Worm (Caenorhabditis elegans): ENCODE measurements around the gene R02F11.11.
"Not testable (repeated sequence)": the region's sequence is repeated elsewhere in the genome, so short reads cannot be mapped to it uniquely, and the experiment has no call there.

R02F11.11 gene

ce11 chrV:4760674-4761073, 31.0 kb upstream of the R02F11.11 start, which contains the start of gene bgnt-1.4:
TSS of gene bgnt-1.4 (plus strand) at chrV:4760974.
- not testable (repeated sequence) for TF ChIP-seq tab-1 (GFP tag; IDR thresholded peaks at IDR 0.05); T22C8.4 (GFP tag; IDR thresholded peaks at IDR 0.05); med-1 (GFP tag; optimal IDR thresholded peaks at IDR 0.05; ENCODE audit: insufficient read depth)

ce11 chrV:4766501-4766900, 25.2 kb upstream of the R02F11.11 start, which contains the start of gene C18G1.8:
TSS of gene C18G1.8 (minus strand) at chrV:4766601.
- TF ChIP-seq klf-2 (GFP tag; conservative IDR thresholded peaks at IDR 0.05) (no peak), cog-1 (tag; optimal IDR thresholded peaks at IDR 0.05) (no peak), tab-1 (GFP tag; IDR thresholded peaks at IDR 0.05) (no peak), T22C8.4 (GFP tag; IDR thresholded peaks at IDR 0.05) (no peak), med-1 (GFP tag; optimal IDR thresholded peaks at IDR 0.05; ENCODE audit: insufficient read depth) (no peak), ztf-23 (GFP tag; IDR thresholded peaks at IDR 0.05) (no peak), ref-1 (GFP tag; conservative IDR thresholded peaks at IDR 0.05) (no peak), flt-1 (GFP tag; IDR thresholded peaks at IDR 0.05) (no peak), ztf-29 (GFP tag; IDR thresholded peaks at IDR 0.05) (no peak)

ce11 chrV:4769633-4770032, 22.0 kb upstream of the R02F11.11 start, which contains the start of gene C18G1.9:
TSS of gene C18G1.9 (minus strand) at chrV:4769733.
- no peak for TF ChIP-seq ztf-29 (GFP tag; IDR thresholded peaks at IDR 0.05)
- TF ChIP-seq tab-1 (GFP tag; IDR thresholded peaks at IDR 0.05), result no peak
- TF ChIP-seq klf-2 (GFP tag; conservative IDR thresholded peaks at IDR 0.05), result no peak
- no peak for TF ChIP-seq flt-1 (GFP tag; IDR thresholded peaks at IDR 0.05)
- no peak for TF ChIP-seq ztf-23 (GFP tag; IDR thresholded peaks at IDR 0.05)
- no peak for TF ChIP-seq med-1 (GFP tag; optimal IDR thresholded peaks at IDR 0.05; ENCODE audit: insufficient read depth)
- TF ChIP-seq ref-1 (GFP tag; conservative IDR thresholded peaks at IDR 0.05), result no peak
- TF ChIP-seq cog-1 (tag; optimal IDR thresholded peaks at IDR 0.05), result no peak
- TF ChIP-seq T22C8.4 (GFP tag; IDR thresholded peaks at IDR 0.05), result no peak

- TF ChIP-seq tab-1 (GFP tag; IDR thresholded peaks at IDR 0.05) (no peak), med-1 (GFP tag; optimal IDR thresholded peaks at IDR 0.05; ENCODE audit: insufficient read depth) (no peak), klf-2 (GFP tag; conservative IDR thresholded peaks at IDR 0.05) (no peak)
Observed at ce11 chrV:4770408-4770947, 21.2 kb upstream of the R02F11.11 start, which contains the start of gene elt-7. TSS of gene elt-7 (plus strand) at chrV:4770670.

ce11 chrV:4775140-4775539, 16.5 kb upstream of the R02F11.11 start:
- no peak for TF ChIP-seq klf-2 (GFP tag; conservative IDR thresholded peaks at IDR 0.05)
- TF ChIP-seq ztf-23 (GFP tag; IDR thresholded peaks at IDR 0.05), result no peak
- TF ChIP-seq flt-1 (GFP tag; IDR thresholded peaks at IDR 0.05), result no peak
- no peak for TF ChIP-seq med-1 (GFP tag; optimal IDR thresholded peaks at IDR 0.05; ENCODE audit: insufficient read depth)
- no peak for TF ChIP-seq ztf-29 (GFP tag; IDR thresholded peaks at IDR 0.05)

ce11 chrV:4777388-4777986, 14.2 kb upstream of the R02F11.11 start, which contains the start of gene C18G1.1:
TSS of gene C18G1.1 (plus strand) at chrV:4777960.
- TF ChIP-seq T22C8.4 (GFP tag; IDR thresholded peaks at IDR 0.05) (no peak), ztf-29 (GFP tag; IDR thresholded peaks at IDR 0.05) (no peak), tab-1 (GFP tag; IDR thresholded peaks at IDR 0.05) (no peak), cog-1 (tag; optimal IDR thresholded peaks at IDR 0.05) (no peak), ref-1 (GFP tag; conservative IDR thresholded peaks at IDR 0.05) (no peak), med-1 (GFP tag; optimal IDR thresholded peaks at IDR 0.05; ENCODE audit: insufficient read depth) (no peak), ztf-23 (GFP tag; IDR thresholded peaks at IDR 0.05) (no peak), klf-2 (GFP tag; conservative IDR thresholded peaks at IDR 0.05) (no peak), flt-1 (GFP tag; IDR thresholded peaks at IDR 0.05) (no peak)

ce11 chrV:4783313-4783712, 8.4 kb upstream of the R02F11.11 start, which contains the start of gene Y60C6A.1:
TSS of gene Y60C6A.1 (plus strand) at chrV:4783613.
- TF ChIP-seq ztf-29 (GFP tag; IDR thresholded peaks at IDR 0.05) (no peak), ref-1 (GFP tag; conservative IDR thresholded peaks at IDR 0.05) (no peak), ztf-23 (GFP tag; IDR thresholded peaks at IDR 0.05) (no peak), tab-1 (GFP tag; IDR thresholded peaks at IDR 0.05) (no peak), T22C8.4 (GFP tag; IDR thresholded peaks at IDR 0.05) (no peak), flt-1 (GFP tag; IDR thresholded peaks at IDR 0.05) (no peak), med-1 (GFP tag; optimal IDR thresholded peaks at IDR 0.05; ENCODE audit: insufficient read depth) (no peak), klf-2 (GFP tag; conservative IDR thresholded peaks at IDR 0.05) (no peak), cog-1 (tag; optimal IDR thresholded peaks at IDR 0.05) (no peak)

ce11 chrV:4785333-4785852, 6.3 kb upstream of the R02F11.11 start, which contains the start of the genes Y60C6A.2 and Y60C6A.3:
TSS of gene Y60C6A.2 (minus strand) at chrV:4785433.
TSS of gene Y60C6A.3 (plus strand) at chrV:4785802.
- TF ChIP-seq T22C8.4 (GFP tag; IDR thresholded peaks at IDR 0.05), result no peak
- TF ChIP-seq med-1 (GFP tag; optimal IDR thresholded peaks at IDR 0.05; ENCODE audit: insufficient read depth), result no peak

ce11 chrV:4787166-4787565, 4.5 kb upstream of the R02F11.11 start, which contains the start of gene R02F11.9:
TSS of gene R02F11.9 (plus strand) at chrV:4787466.
- TF ChIP-seq med-1 (GFP tag; optimal IDR thresholded peaks at IDR 0.05; ENCODE audit: insufficient read depth), result no peak
- no peak for TF ChIP-seq klf-2 (GFP tag; conservative IDR thresholded peaks at IDR 0.05)
- TF ChIP-seq ref-1 (GFP tag; conservative IDR thresholded peaks at IDR 0.05), result no peak
- no peak for TF ChIP-seq flt-1 (GFP tag; IDR thresholded peaks at IDR 0.05)
- no peak for TF ChIP-seq ztf-23 (GFP tag; IDR thresholded peaks at IDR 0.05)
- TF ChIP-seq ztf-29 (GFP tag; IDR thresholded peaks at IDR 0.05), result no peak
- no peak for TF ChIP-seq T22C8.4 (GFP tag; IDR thresholded peaks at IDR 0.05)
- TF ChIP-seq cog-1 (tag; optimal IDR thresholded peaks at IDR 0.05), result no peak
- no peak for TF ChIP-seq tab-1 (GFP tag; IDR thresholded peaks at IDR 0.05)

ce11 chrV:4787836-4788235, 3.8 kb upstream of the R02F11.11 start:
- TF ChIP-seq flt-1 (GFP tag; IDR thresholded peaks at IDR 0.05) (no peak), T22C8.4 (GFP tag; IDR thresholded peaks at IDR 0.05) (no peak), klf-2 (GFP tag; conservative IDR thresholded peaks at IDR 0.05) (no peak), ztf-23 (GFP tag; IDR thresholded peaks at IDR 0.05) (no peak), ztf-29 (GFP tag; IDR thresholded peaks at IDR 0.05) (no peak), med-1 (GFP tag; optimal IDR thresholded peaks at IDR 0.05; ENCODE audit: insufficient read depth) (no peak), cog-1 (tag; optimal IDR thresholded peaks at IDR 0.05) (no peak), tab-1 (GFP tag; IDR thresholded peaks at IDR 0.05) (no peak), ref-1 (GFP tag; conservative IDR thresholded peaks at IDR 0.05) (no peak)

Measured in whole organism, midembryonic.